Fruit fly (Drosophila melanogaster): ENCODE data around the gene CG42613.

The CG42613 gene

DNA sequence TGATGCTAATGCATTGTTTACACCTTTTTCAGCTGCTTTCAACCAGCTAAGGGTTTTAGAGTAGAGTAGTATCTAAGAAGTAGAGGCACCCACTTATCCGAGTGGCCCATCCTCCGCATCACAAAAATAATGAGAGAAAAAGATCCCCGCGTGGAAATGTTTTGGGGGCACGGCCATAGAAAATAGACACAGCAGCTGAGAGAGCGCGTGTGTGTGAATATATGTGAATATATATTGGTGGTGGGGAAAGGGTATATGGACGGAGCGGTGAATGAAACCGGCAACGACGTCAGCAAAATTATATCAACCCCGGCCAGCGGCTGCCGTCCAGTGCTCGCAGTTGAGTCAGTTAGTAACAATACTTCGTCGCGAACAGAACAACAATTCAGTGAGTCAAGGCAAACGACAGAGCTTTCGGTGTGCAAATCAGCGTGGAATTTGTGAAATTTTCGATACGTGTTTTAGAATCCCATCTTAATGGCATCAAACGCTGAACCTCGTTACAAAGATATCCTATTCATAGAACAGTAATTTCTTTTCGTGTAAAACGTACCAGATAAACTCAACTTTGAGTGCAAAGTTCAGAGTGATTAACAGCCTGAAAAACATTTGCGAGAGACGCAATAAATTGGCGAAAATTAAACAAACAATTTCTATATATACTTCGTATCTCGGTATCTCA is 14.3 kb upstream of the CG42613 start, which contains the start of gene Xrp1 (continued):
- peak; percentile 43; the same call in 1 of the 2 replicates for TF ChIP-seq Rfx (GFP tag; IDR thresholded peaks at IDR 0.05)
- TF ChIP-seq slbo (GFP tag; IDR thresholded peaks at IDR 0.05) = peak; percentile 52
- TF ChIP-seq Dfd (GFP tag; optimal IDR thresholded peaks at IDR 0.05) = no peak
- peak; percentile 58; the same call in 1 of the 3 replicates for TF ChIP-seq CG6175 (GFP tag; IDR thresholded peaks at IDR 0.05)
- no peak for TF ChIP-seq CG17829 (tag; optimal IDR thresholded peaks at IDR 0.05)
- TF ChIP-seq lmd (GFP tag; IDR thresholded peaks at IDR 0.05) = no peak; the same call in 1 of the 2 replicates
- TF ChIP-seq Nf-YB (GFP tag; optimal IDR thresholded peaks at IDR 0.05) = no peak
- TF ChIP-seq yki (optimal IDR thresholded peaks at IDR 0.05) = no peak
- TF ChIP-seq CG13775 (GFP tag; optimal IDR thresholded peaks at IDR 0.05) = no peak
- no peak for TF ChIP-seq tgo (GFP tag; IDR thresholded peaks at IDR 0.05)
- TF ChIP-seq ro (GFP tag; IDR thresholded peaks at IDR 0.05) = no peak
- no peak for TF ChIP-seq vfl (GFP tag; optimal IDR thresholded peaks at IDR 0.05)
- TF ChIP-seq CG4820 (GFP tag; optimal IDR thresholded peaks at IDR 0.05) = no peak
- TF ChIP-seq CG31365 (tag; optimal IDR thresholded peaks at IDR 0.05) = no peak
- TF ChIP-seq YL-1 (GFP tag; optimal IDR thresholded peaks at IDR 0.05) = no peak
- TF ChIP-seq CG17359 (tag; optimal IDR thresholded peaks at IDR 0.05) = no peak
- TF ChIP-seq hkb (optimal IDR thresholded peaks at IDR 0.05) = no peak
- TF ChIP-seq hkb (GFP tag; IDR thresholded peaks at IDR 0.05) = no peak
- no peak for TF ChIP-seq Nf-YC (tag; optimal IDR thresholded peaks at IDR 0.05)
- peak; percentile 45 for TF ChIP-seq sd (tag; optimal IDR thresholded peaks at IDR 0.05)
- TF ChIP-seq wor (GFP tag; IDR thresholded peaks at IDR 0.05) = no peak
- TF ChIP-seq CG14710 (tag; optimal IDR thresholded peaks at IDR 0.05) = no peak
- no peak for TF ChIP-seq grau (tag; optimal IDR thresholded peaks at IDR 0.05)
- no peak for TF ChIP-seq peb (GFP tag; IDR thresholded peaks at IDR 0.05)
- no peak for TF ChIP-seq CG31388 (GFP tag; optimal IDR thresholded peaks at IDR 0.05)
- peak; percentile 13 for TF ChIP-seq CG7786 (GFP tag; optimal IDR thresholded peaks at IDR 0.05)
- TF ChIP-seq CG2889 (GFP tag; IDR thresholded peaks at IDR 0.05) = no peak
- no peak for TF ChIP-seq Kr (GFP tag; optimal IDR thresholded peaks at IDR 0.05)
- TF ChIP-seq mam (GFP tag; optimal IDR thresholded peaks at IDR 0.05) = peak; percentile 46
- no peak for TF ChIP-seq inv (GFP tag; IDR thresholded peaks at IDR 0.05; ENCODE audit: partially characterized antibody)
- TF ChIP-seq dan (GFP tag; IDR thresholded peaks at IDR 0.05) = no peak
- TF ChIP-seq h (optimal IDR thresholded peaks at IDR 0.05) = no peak
- TF ChIP-seq Dll (GFP tag; IDR thresholded peaks at IDR 0.05; ENCODE audit: partially characterized antibody) = no peak
- TF ChIP-seq CG30020 (tag; optimal IDR thresholded peaks at IDR 0.05) = no peak
- peak; percentile 39 for TF ChIP-seq CG9932 (GFP tag; IDR thresholded peaks at IDR 0.05)
- TF ChIP-seq CG14050 (GFP tag; IDR thresholded peaks at IDR 0.05) = no peak
- no peak for TF ChIP-seq chif (GFP tag; optimal IDR thresholded peaks at IDR 0.05)
- peak; percentile 60 for TF ChIP-seq Ets65A (GFP tag)
- TF ChIP-seq bcd (GFP tag; optimal IDR thresholded peaks at IDR 0.05) = no peak
- TF ChIP-seq pho (GFP tag; optimal IDR thresholded peaks at IDR 0.05) = no peak
- TF ChIP-seq sug (tag; optimal IDR thresholded peaks at IDR 0.05) = no peak
- TF ChIP-seq CG2129 (GFP tag; IDR thresholded peaks at IDR 0.05; ENCODE audit: partially characterized antibody) = no peak
- TF ChIP-seq tin (GFP tag; optimal IDR thresholded peaks at IDR 0.05) = no peak
- no peak for TF ChIP-seq dmrt99B (tag; optimal IDR thresholded peaks at IDR 0.05)
- TF ChIP-seq Pdp1 (GFP tag; optimal IDR thresholded peaks at IDR 0.05) = peak in 1 of 2 experiments; percentile 33
- peak; percentile 10 for TF ChIP-seq ind (GFP tag; optimal IDR thresholded peaks at IDR 0.05)
- TF ChIP-seq bsh (GFP tag; optimal IDR thresholded peaks at IDR 0.05) = no peak
- TF ChIP-seq br (optimal IDR thresholded peaks at IDR 0.05) = no peak
- TF ChIP-seq HmgD (GFP tag; optimal IDR thresholded peaks at IDR 0.05) = no peak
- TF ChIP-seq CG1024 (GFP tag; IDR thresholded peaks at IDR 0.05) = no peak
- TF ChIP-seq grn (GFP tag; optimal IDR thresholded peaks at IDR 0.05) = no peak
- no peak for TF ChIP-seq so (GFP tag; IDR thresholded peaks at IDR 0.05)
- TF ChIP-seq CG17361 (GFP tag; IDR thresholded peaks at IDR 0.05) = no peak
